Fruit fly (Drosophila melanogaster): ENCODE measurements around the gene ScsbetaA.
A peak's percentile ranks its signal among the peaks of the same experiment; 100 is the strongest.

The ScsbetaA gene

dm6 chr3R:8925924-8926553 is 12.5 kb upstream of the ScsbetaA start (continued):
- no peak for TF ChIP-seq bigmax (GFP tag; optimal IDR thresholded peaks at IDR 0.05)
- TF ChIP-seq CG10979 (tag; optimal IDR thresholded peaks at IDR 0.05): peak; percentile 94
- TF ChIP-seq Fer3 (tag; optimal IDR thresholded peaks at IDR 0.05): peak; percentile 28
- TF ChIP-seq her (GFP tag; optimal IDR thresholded peaks at IDR 0.05): peak; percentile 1
- peak; percentile 41 for TF ChIP-seq Mes4 (GFP tag; optimal IDR thresholded peaks at IDR 0.05)
- peak; percentile 50 for TF ChIP-seq CG17568 (GFP tag; optimal IDR thresholded peaks at IDR 0.05)
- peak; percentile 83 for TF ChIP-seq CG11504 (tag; optimal IDR thresholded peaks at IDR 0.05)
- TF ChIP-seq az2 (GFP tag; optimal IDR thresholded peaks at IDR 0.05): peak; percentile 61
- no peak for TF ChIP-seq HmgZ (tag; optimal IDR thresholded peaks at IDR 0.05)
- TF ChIP-seq E2f1 (GFP tag; IDR thresholded peaks at IDR 0.05): peak; percentile 35; the same call in 1 of the 2 replicates
- peak; percentile 66; the same call in 1 of the 3 replicates for TF ChIP-seq dysf (GFP tag; IDR thresholded peaks at IDR 0.05)
- peak; percentile 45 for TF ChIP-seq twi (tag; optimal IDR thresholded peaks at IDR 0.05)
- no peak for TF ChIP-seq knrl (GFP tag; IDR thresholded peaks at IDR 0.05; ENCODE audit: partially characterized antibody)
- peak; percentile 43 for TF ChIP-seq TFAM (GFP tag; optimal IDR thresholded peaks at IDR 0.05)
- no peak for TF ChIP-seq crol (GFP tag; IDR thresholded peaks at IDR 0.05)
- peak in 1 of 2 experiments; percentile 6 for TF ChIP-seq Hr51 (GFP tag; optimal IDR thresholded peaks at IDR 0.05)
- TF ChIP-seq CG9437 (GFP tag; optimal IDR thresholded peaks at IDR 0.05): peak; percentile 2
- TF ChIP-seq tap (tag; optimal IDR thresholded peaks at IDR 0.05): peak; percentile 85
- no peak; the same call in 1 of the 2 replicates for TF ChIP-seq CkIIα-i1 (GFP tag; IDR thresholded peaks at IDR 0.05)
- no peak for TF ChIP-seq CG3847 (GFP tag; IDR thresholded peaks at IDR 0.05)
- peak; percentile 52; the same call in 1 of the 2 replicates for TF ChIP-seq stc (GFP tag; IDR thresholded peaks at IDR 0.05)
- no peak for TF ChIP-seq CG12155 (GFP tag; optimal IDR thresholded peaks at IDR 0.05)
- peak; percentile 86 for TF ChIP-seq Blimp-1 (GFP tag; optimal IDR thresholded peaks at IDR 0.05)
- peak; percentile 47 for TF ChIP-seq CG2202 (tag; optimal IDR thresholded peaks at IDR 0.05)
- no peak for TF ChIP-seq CG18011 (GFP tag; optimal IDR thresholded peaks at IDR 0.05)
- TF ChIP-seq Taf1 (GFP tag; IDR thresholded peaks at IDR 0.05): no peak
- TF ChIP-seq CG3407 (GFP tag; optimal IDR thresholded peaks at IDR 0.05): peak; percentile 34
- peak; percentile 3 for TF ChIP-seq CG13123 (GFP tag; optimal IDR thresholded peaks at IDR 0.05)
- peak; percentile 71 for TF ChIP-seq CG33557 (GFP tag; optimal IDR thresholded peaks at IDR 0.05)
- TF ChIP-seq tna (GFP tag; IDR thresholded peaks at IDR 0.05; ENCODE audit: partially characterized antibody): no peak
- no peak for TF ChIP-seq ash1 (GFP tag; optimal IDR thresholded peaks at IDR 0.05)
- TF ChIP-seq NK7.1 (GFP tag; optimal IDR thresholded peaks at IDR 0.05): peak; percentile 8
- no peak for TF ChIP-seq Hey (tag; optimal IDR thresholded peaks at IDR 0.05)
- TF ChIP-seq CG7963 (GFP tag; IDR thresholded peaks at IDR 0.05; ENCODE audit: partially characterized antibody): 0 out of 3 replicates have a peak, but pooled peaks have one; percentile 28
- peak; percentile 78 for TF ChIP-seq tin (GFP tag; optimal IDR thresholded peaks at IDR 0.05)
- TF ChIP-seq CG17186 (GFP tag; optimal IDR thresholded peaks at IDR 0.05): peak; percentile 16
- no peak for TF ChIP-seq pho (GFP tag; optimal IDR thresholded peaks at IDR 0.05)
- TF ChIP-seq PHDP (tag; optimal IDR thresholded peaks at IDR 0.05): peak; percentile 25
- peak; percentile 68 for TF ChIP-seq gt (GFP tag; IDR thresholded peaks at IDR 0.05)
- TF ChIP-seq dmrt11E (tag; optimal IDR thresholded peaks at IDR 0.05): peak; percentile 80
- peak; percentile 73 for TF ChIP-seq CG8359 (GFP tag; optimal IDR thresholded peaks at IDR 0.05; ENCODE audit: borderline replicate concordance)
- TF ChIP-seq CG4424 (GFP tag; optimal IDR thresholded peaks at IDR 0.05): peak; percentile 51
- TF ChIP-seq Hsf (GFP tag; optimal IDR thresholded peaks at IDR 0.05): peak; percentile 45
- no peak for TF ChIP-seq CHES-1-like (GFP tag; optimal IDR thresholded peaks at IDR 0.05)
- TF ChIP-seq CG13424 (tag; optimal IDR thresholded peaks at IDR 0.05): peak; percentile 39
- TF ChIP-seq lilli (GFP tag; optimal IDR thresholded peaks at IDR 0.05): peak; percentile 36
- no peak for TF ChIP-seq fd102C (GFP tag; optimal IDR thresholded peaks at IDR 0.05)
- no peak for TF ChIP-seq sug (tag; optimal IDR thresholded peaks at IDR 0.05)
- TF ChIP-seq CG11696 (GFP tag; IDR thresholded peaks at IDR 0.05): peak; percentile 62
